Fruit fly (Drosophila melanogaster): ENCODE results near the gene CG43319.

Gene CG43319

DNA sequence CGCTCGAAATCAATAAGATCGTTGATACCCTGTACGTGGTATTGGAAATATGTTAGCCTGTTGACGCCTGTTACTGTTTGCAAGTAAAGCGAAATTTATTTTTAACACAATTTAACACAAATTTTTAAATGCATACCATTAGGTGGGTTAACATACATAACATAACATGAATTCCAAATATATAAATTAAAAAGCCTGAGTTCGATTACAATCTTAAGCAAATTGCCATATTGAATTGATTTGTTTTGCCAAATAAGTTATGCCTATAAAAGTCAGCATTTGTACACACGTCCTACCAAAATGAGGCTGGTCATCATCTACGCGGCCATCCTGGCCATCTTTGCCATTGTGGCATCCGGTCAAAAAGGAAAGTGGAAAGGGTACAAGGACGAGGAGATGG, at the start of gene CG43319:
TSS of gene CG43319 (plus strand) at position 301 of the 400 bp plus-strand sequence.
- TF ChIP-seq CG13204 (GFP tag; optimal IDR thresholded peaks at IDR 0.05) (no peak), CG12605 (GFP tag; IDR thresholded peaks at IDR 0.05) (no peak), CG8301 (tag; optimal IDR thresholded peaks at IDR 0.05) (no peak), Ets98B (GFP tag; IDR thresholded peaks at IDR 0.05) (no peak), CG8159 (tag; optimal IDR thresholded peaks at IDR 0.05) (no peak), Pif1B (GFP tag; optimal IDR thresholded peaks at IDR 0.05) (no peak), CG17806 (tag; optimal IDR thresholded peaks at IDR 0.05) (no peak), gl (tag; optimal IDR thresholded peaks at IDR 0.05) (no peak), CG9948 (tag; optimal IDR thresholded peaks at IDR 0.05) (no peak), D1 (tag; optimal IDR thresholded peaks at IDR 0.05) (no peak), CG10348 (GFP tag; IDR thresholded peaks at IDR 0.05) (no peak), CG4496 (GFP tag; IDR thresholded peaks at IDR 0.05) (no peak), fd96Ca (GFP tag; IDR thresholded peaks at IDR 0.05) (no peak)

dm6 chr3R:27647817-27648216, 46.3 kb upstream of the CG43319 start:
- TF ChIP-seq Pif1B (GFP tag; optimal IDR thresholded peaks at IDR 0.05): no peak

dm6 chr3R:27651710-27652109, 42.4 kb upstream of the CG43319 start:
- no peak for TF ChIP-seq Pif1A (GFP tag; optimal IDR thresholded peaks at IDR 0.05)

DNA sequence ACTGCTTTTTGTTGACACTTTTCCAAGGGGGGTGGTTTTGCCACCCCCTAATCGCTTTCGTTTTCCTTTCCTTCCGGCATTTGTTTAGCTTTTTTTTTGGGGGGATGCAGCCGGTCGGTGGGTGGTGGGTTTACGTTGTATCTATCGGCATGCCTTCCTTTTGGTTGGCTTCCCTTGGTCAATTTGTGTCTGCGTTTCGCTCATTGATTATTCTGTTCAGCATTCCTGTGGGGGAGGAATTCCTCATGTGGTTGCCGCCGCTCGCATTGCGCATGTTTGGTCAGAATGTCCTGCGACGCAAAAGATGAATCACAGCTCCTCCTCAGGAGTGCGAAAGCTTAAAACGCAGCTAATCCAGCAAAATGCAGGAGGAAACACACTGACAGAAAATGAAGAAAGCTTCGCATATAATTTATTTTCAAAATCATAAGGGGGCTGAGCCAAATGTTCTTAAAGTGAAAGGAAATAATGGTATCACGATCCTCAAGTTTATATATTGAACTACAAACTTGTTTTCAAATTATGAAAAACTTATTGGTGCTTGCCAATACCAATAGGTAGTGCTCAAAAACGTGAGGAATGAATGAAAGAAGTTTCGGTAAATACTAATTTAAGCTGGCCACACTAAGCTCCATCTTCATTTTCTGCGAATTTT, 41.8 kb upstream of the CG43319 start, which contains the start of gene RpS10a:
TSS of gene RpS10a (plus strand) at position 605 of the 655 bp plus-strand sequence.
- TF ChIP-seq CG14655 (GFP tag; optimal IDR thresholded peaks at IDR 0.05) (no peak), fd96Ca (GFP tag; IDR thresholded peaks at IDR 0.05) (no peak), CG12605 (GFP tag; IDR thresholded peaks at IDR 0.05) (no peak), CG4496 (GFP tag; IDR thresholded peaks at IDR 0.05) (no peak), Pif1B (GFP tag; optimal IDR thresholded peaks at IDR 0.05) (no peak), rn (GFP tag; IDR thresholded peaks at IDR 0.05) (no peak), CG17806 (tag; optimal IDR thresholded peaks at IDR 0.05) (no peak), Snoo (tag; optimal IDR thresholded peaks at IDR 0.05) (no peak), CG8301 (tag; optimal IDR thresholded peaks at IDR 0.05) (no peak), CG10348 (GFP tag; IDR thresholded peaks at IDR 0.05) (no peak), CG9948 (tag; optimal IDR thresholded peaks at IDR 0.05) (no peak), CG15710 (tag; optimal IDR thresholded peaks at IDR 0.05) (no peak), D1 (tag; optimal IDR thresholded peaks at IDR 0.05) (no peak), CG8159 (tag; optimal IDR thresholded peaks at IDR 0.05) (no peak), Ets98B (GFP tag; IDR thresholded peaks at IDR 0.05) (no peak)

dm6 chr3R:27655109-27655508, 39.0 kb upstream of the CG43319 start:
- peak; percentile 5 for TF ChIP-seq CG34367 (tag; optimal IDR thresholded peaks at IDR 0.05)
- TF ChIP-seq fd96Ca (GFP tag; IDR thresholded peaks at IDR 0.05): peak; percentile 46; the same call in 1 of the 3 replicates
- TF ChIP-seq CG9948 (tag; optimal IDR thresholded peaks at IDR 0.05): peak; percentile 36
- no peak for TF ChIP-seq CG13204 (GFP tag; optimal IDR thresholded peaks at IDR 0.05)
- TF ChIP-seq CG17806 (tag; optimal IDR thresholded peaks at IDR 0.05): no peak
- peak; percentile 53 for TF ChIP-seq CG14655 (GFP tag; optimal IDR thresholded peaks at IDR 0.05)
- TF ChIP-seq gl (tag; optimal IDR thresholded peaks at IDR 0.05): no peak
- TF ChIP-seq CG8159 (tag; optimal IDR thresholded peaks at IDR 0.05): peak; percentile 29
- TF ChIP-seq Pif1A (GFP tag; optimal IDR thresholded peaks at IDR 0.05): no peak
- peak; percentile 60 for TF ChIP-seq CG4496 (GFP tag; IDR thresholded peaks at IDR 0.05)
- TF ChIP-seq Ets98B (GFP tag; IDR thresholded peaks at IDR 0.05): no peak; the same call in 1 of the 2 replicates
- TF ChIP-seq CG32121 (GFP tag; IDR thresholded peaks at IDR 0.05): peak; percentile 59
- TF ChIP-seq CG15710 (tag; optimal IDR thresholded peaks at IDR 0.05): no peak
- TF ChIP-seq CG8301 (tag; optimal IDR thresholded peaks at IDR 0.05): peak; percentile 47

dm6 chr3R:27656686-27657535, 37.2 kb upstream of the CG43319 start, which contains the start of gene tau:
tau (minus strand) TSS chr3R:27656996.
- peak; percentile 20; the same call in 1 of the 2 replicates for TF ChIP-seq CG32121 (GFP tag; IDR thresholded peaks at IDR 0.05)
- no peak for TF ChIP-seq Ets98B (GFP tag; IDR thresholded peaks at IDR 0.05)

DNA sequence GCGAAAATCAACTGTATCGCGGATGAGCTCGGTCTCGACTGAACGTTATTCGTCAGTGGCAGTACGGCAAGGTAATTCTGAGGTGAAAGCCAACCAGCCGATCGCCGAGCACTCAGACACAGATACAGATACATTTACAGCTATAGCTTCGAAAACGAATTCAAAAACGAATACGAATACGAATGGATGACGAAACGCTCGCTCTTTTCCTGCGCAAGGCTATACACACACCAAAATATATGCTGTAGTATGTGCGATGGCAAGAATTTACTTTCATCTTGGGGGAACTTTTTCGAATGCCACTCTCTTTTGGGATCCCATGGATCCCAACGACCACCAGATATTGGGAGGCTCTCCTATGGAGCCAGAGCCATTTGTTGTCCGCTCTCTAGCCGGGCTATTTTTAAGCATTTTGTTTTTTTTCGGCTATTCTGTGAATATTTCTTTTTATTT, 34.0 kb upstream of the CG43319 start, which contains the start of gene Mlc1:
TSS of gene Mlc1 (minus strand) at position 51 of the 453 bp plus-strand sequence.
- TF ChIP-seq D1 (tag; optimal IDR thresholded peaks at IDR 0.05) (no peak), CG15710 (tag; optimal IDR thresholded peaks at IDR 0.05) (no peak), Pif1B (GFP tag; optimal IDR thresholded peaks at IDR 0.05) (no peak), CG10348 (GFP tag; IDR thresholded peaks at IDR 0.05) (no peak), fd96Ca (GFP tag; IDR thresholded peaks at IDR 0.05) (no peak), gl (tag; optimal IDR thresholded peaks at IDR 0.05) (no peak), Ets98B (GFP tag; IDR thresholded peaks at IDR 0.05) (no peak), CG13204 (GFP tag; optimal IDR thresholded peaks at IDR 0.05) (no peak), CG17806 (tag; optimal IDR thresholded peaks at IDR 0.05) (no peak), CG4496 (GFP tag; IDR thresholded peaks at IDR 0.05) (no peak), EcR (GFP tag; optimal IDR thresholded peaks at IDR 0.05) (no peak), Pif1A (GFP tag; optimal IDR thresholded peaks at IDR 0.05) (no peak), Snoo (tag; optimal IDR thresholded peaks at IDR 0.05) (no peak), rn (GFP tag; IDR thresholded peaks at IDR 0.05) (no peak), CG8301 (tag; optimal IDR thresholded peaks at IDR 0.05) (no peak), CG8159 (tag; optimal IDR thresholded peaks at IDR 0.05) (no peak)
